Worm (Caenorhabditis elegans): ENCODE data around the gene T14F9.2.

T14F9.2 gene

ce11 chrX:2219006-2219405 is 15.1 kb upstream of the T14F9.2 start:
- TF ChIP-seq dox-1 (GFP tag; IDR thresholded peaks at IDR 0.05): no peak
- no peak for TF ChIP-seq cebp-1 (GFP tag; IDR thresholded peaks at IDR 0.05)
- TF ChIP-seq cebp-1 (tag; optimal IDR thresholded peaks at IDR 0.05): peak; percentile 37

ce11 chrX:2219453-2219852 is 14.7 kb upstream of the T14F9.2 start:
- no peak for TF ChIP-seq ztf-6 (GFP tag; IDR thresholded peaks at IDR 0.05)
- 0 out of 2 replicates have a peak, but pooled peaks have one; percentile 33 for TF ChIP-seq ceh-40 (GFP tag; IDR thresholded peaks at IDR 0.05)
- no peak for TF ChIP-seq snpc-4 (GFP tag; optimal IDR thresholded peaks at IDR 0.05)
- TF ChIP-seq snpc-4 (tag; optimal IDR thresholded peaks at IDR 0.05): peak in 2 of 4 experiments; percentile 79 to 83
- peak; percentile 67; the same call in 1 of the 2 replicates for TF ChIP-seq egrh-3 (GFP tag; IDR thresholded peaks at IDR 0.05)
- peak; percentile 80 for TF ChIP-seq zfh-2 (GFP tag; conservative IDR thresholded peaks at IDR 0.05)
- TF ChIP-seq lsl-1 (GFP tag; optimal IDR thresholded peaks at IDR 0.05): no peak

ce11 chrX:2220850-2221249 is 13.3 kb upstream of the T14F9.2 start, which contains the start of gene hex-1:
hex-1 (plus strand) TSS chrX:2221150.
- no peak for TF ChIP-seq lin-40 (tag; optimal IDR thresholded peaks at IDR 0.05)
- no peak for TF ChIP-seq lin-35 (GFP tag; optimal IDR thresholded peaks at IDR 0.05)
- TF ChIP-seq K12H6.12 (tag; optimal IDR thresholded peaks at IDR 0.05): no peak
- TF ChIP-seq K11D2.4 (GFP tag; IDR thresholded peaks at IDR 0.05): no peak
- TF ChIP-seq ceh-100 (GFP tag; IDR thresholded peaks at IDR 0.05): no peak
- TF ChIP-seq madf-6 (GFP tag; IDR thresholded peaks at IDR 0.05): no peak
- no peak for TF ChIP-seq Y53F4B.3 (GFP tag; IDR thresholded peaks at IDR 0.05)
- TF ChIP-seq repo-1 (tag; optimal IDR thresholded peaks at IDR 0.05): no peak
- TF ChIP-seq lsl-1 (GFP tag; optimal IDR thresholded peaks at IDR 0.05): no peak

- TF ChIP-seq F23B12.7 (tag; optimal IDR thresholded peaks at IDR 0.05; ENCODE audit: insufficient read depth): peak; percentile 80
- peak; percentile 10 for TF ChIP-seq mxl-1 (tag; optimal IDR thresholded peaks at IDR 0.05)
- peak; percentile 87 for TF ChIP-seq nhr-90 (tag; optimal IDR thresholded peaks at IDR 0.05)
- peak; percentile 18 for TF ChIP-seq nhr-80 (tag; optimal IDR thresholded peaks at IDR 0.05)
- peak; percentile 86 for TF ChIP-seq ztf-25 (GFP tag; IDR thresholded peaks at IDR 0.05)
- no peak for TF ChIP-seq F37B4.10 (GFP tag; IDR thresholded peaks at IDR 0.05)
- peak; percentile 87 for TF ChIP-seq F52B5.7 (tag; optimal IDR thresholded peaks at IDR 0.05)
- TF ChIP-seq ztf-26 (tag; optimal IDR thresholded peaks at IDR 0.05): peak; percentile 72
- TF ChIP-seq ceh-100 (GFP tag; IDR thresholded peaks at IDR 0.05): peak; percentile 26; the same call in 1 of the 2 replicates
- TF ChIP-seq Y53G8AR.9 (GFP tag; conservative IDR thresholded peaks at IDR 0.05): 0 out of 2 replicates have a peak, but pooled peaks have one; percentile 31
- no peak for TF ChIP-seq bed-2 (GFP tag; IDR thresholded peaks at IDR 0.05)
- peak; percentile 46; the same call in 1 of the 2 replicates for TF ChIP-seq Y79H2A.3 (GFP tag; conservative IDR thresholded peaks at IDR 0.05)
- peak; percentile 64 for TF ChIP-seq snpc-4 (GFP tag; optimal IDR thresholded peaks at IDR 0.05)
- peak in 3 of 4 experiments; percentile 61 to 75 (median 67) for TF ChIP-seq snpc-4 (tag; optimal IDR thresholded peaks at IDR 0.05)
- TF ChIP-seq hmg-1.2 (GFP tag; IDR thresholded peaks at IDR 0.05): peak; percentile 80
- no peak for TF ChIP-seq ceh-58 (GFP tag; IDR thresholded peaks at IDR 0.05)
- TF ChIP-seq let-607 (tag; optimal IDR thresholded peaks at IDR 0.05): peak; percentile 29 to 37
- TF ChIP-seq mcd-1 (GFP tag; IDR thresholded peaks at IDR 0.05): peak; percentile 59
- TF ChIP-seq rcor-1 (GFP tag; IDR thresholded peaks at IDR 0.05): peak; percentile 79
- peak; percentile 75 for TF ChIP-seq lin-40 (tag; optimal IDR thresholded peaks at IDR 0.05)
- no peak for TF ChIP-seq unc-62 (GFP tag; optimal IDR thresholded peaks at IDR 0.05)
- TF ChIP-seq madf-3 (GFP tag; IDR thresholded peaks at IDR 0.05): no peak
- peak in 1 of 3 experiments; percentile 75 for TF ChIP-seq lin-35 (GFP tag; optimal IDR thresholded peaks at IDR 0.05)
- TF ChIP-seq hmg-20 (GFP tag; IDR thresholded peaks at IDR 0.05): no peak
- TF ChIP-seq Y56A3A.18 (GFP tag; IDR thresholded peaks at IDR 0.05): peak; percentile 84
- TF ChIP-seq F22D6.2 (tag; optimal IDR thresholded peaks at IDR 0.05): peak; percentile 18
- peak; percentile 57; the same call in 1 of the 2 replicates for TF ChIP-seq C06A6.2 (GFP tag; conservative IDR thresholded peaks at IDR 0.05)
- TF ChIP-seq T26A5.8 (tag; optimal IDR thresholded peaks at IDR 0.05): no peak
- TF ChIP-seq ama-1 (optimal IDR thresholded peaks at IDR 0.05): no peak
- peak; percentile 13 to 91 for TF ChIP-seq ama-1 (GFP tag; optimal IDR thresholded peaks at IDR 0.05)
- peak; percentile 72 for TF ChIP-seq D2030.7 (GFP tag; IDR thresholded peaks at IDR 0.05)
These were observed 7.2 kb upstream of the T14F9.2 start for ce11 chrX:2226875-2227355.

Data from whole organism, young adult.